Fruit fly (Drosophila melanogaster): ENCODE measurements around the gene sala.

The sala gene

dm6 chr2L:11452601-11453345 is 31.7 kb upstream of the sala start (continued):
- TF ChIP-seq Meics (GFP tag; optimal IDR thresholded peaks at IDR 0.05) (no peak), vvl (GFP tag; IDR thresholded peaks at IDR 0.05) (peak; percentile 41; the same call in 1 of the 2 replicates), CG13894 (tag; optimal IDR thresholded peaks at IDR 0.05) (no peak), MESR4 (GFP tag; optimal IDR thresholded peaks at IDR 0.05) (no peak), NC2β (GFP tag; optimal IDR thresholded peaks at IDR 0.05) (peak; percentile 56), stc (GFP tag; IDR thresholded peaks at IDR 0.05) (no peak), da (GFP tag; optimal IDR thresholded peaks at IDR 0.05) (no peak), ind (GFP tag; optimal IDR thresholded peaks at IDR 0.05) (peak; percentile 3)

DNA sequence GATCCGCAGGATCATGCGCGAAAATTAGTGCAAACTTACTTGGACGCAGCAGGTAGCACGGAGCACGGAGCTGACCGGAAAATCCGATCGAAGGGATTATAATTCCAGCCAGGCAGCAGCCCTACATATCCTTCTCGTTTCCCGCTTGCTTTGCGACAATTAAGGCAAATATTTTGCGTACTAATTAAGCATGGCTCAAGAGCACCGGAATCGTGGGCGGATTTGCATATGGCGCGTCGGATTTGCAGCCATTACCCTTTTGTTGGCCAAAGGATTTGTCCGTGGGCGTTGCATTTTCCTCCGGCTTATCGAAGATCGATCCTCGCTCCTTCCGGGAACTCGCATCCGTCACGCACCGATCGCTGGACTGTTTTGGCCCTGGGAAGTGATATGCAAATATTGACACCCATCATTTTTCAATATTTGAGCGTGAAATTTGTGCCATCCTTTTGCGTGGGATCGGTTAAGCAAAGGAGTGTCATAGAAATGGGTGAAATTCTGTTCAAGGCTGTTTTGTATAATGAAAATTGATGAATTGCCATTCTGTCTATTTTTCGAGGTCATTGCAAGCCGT is 28.9 kb upstream of the sala start:
- TF ChIP-seq Ssrp (tag; optimal IDR thresholded peaks at IDR 0.05) (no peak), tll (GFP tag; optimal IDR thresholded peaks at IDR 0.05) (peak in 1 of 2 experiments; percentile 84), CG15479 (GFP tag; optimal IDR thresholded peaks at IDR 0.05) (peak; percentile 86), dysf (GFP tag; IDR thresholded peaks at IDR 0.05) (0 out of 3 replicates have a peak, but pooled peaks have one; percentile 9), zen (tag; optimal IDR thresholded peaks at IDR 0.05) (peak; percentile 86), fd102C (GFP tag; optimal IDR thresholded peaks at IDR 0.05) (peak; percentile 35)

DNA sequence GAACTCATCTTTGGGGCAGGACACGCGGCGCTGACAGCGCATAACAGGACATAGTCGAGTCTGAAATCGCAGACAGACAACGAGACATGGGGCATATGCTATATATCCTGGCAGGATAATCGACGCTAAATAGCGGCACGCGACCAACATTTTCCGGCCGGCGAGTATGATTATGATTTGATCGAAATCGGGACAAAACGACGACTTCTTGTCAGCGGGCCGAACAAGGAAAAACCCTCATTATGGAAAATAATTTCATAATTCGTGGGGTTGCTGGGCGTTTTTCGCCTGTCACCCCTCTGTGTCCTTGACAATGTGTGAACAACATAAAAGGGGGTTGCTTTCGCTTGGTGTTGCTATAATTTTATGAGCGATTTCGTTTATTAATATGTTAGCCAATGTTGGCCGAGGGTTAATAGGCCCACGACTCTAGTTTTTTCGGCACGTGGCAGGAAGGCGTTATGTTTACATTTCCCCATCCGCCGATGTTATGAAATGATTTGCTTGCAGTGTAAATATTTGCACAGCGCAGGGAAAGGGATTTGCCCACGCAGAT is 27.8 kb upstream of the sala start:
- TF ChIP-seq pros (GFP tag; optimal IDR thresholded peaks at IDR 0.05) (peak; percentile 60), oc (tag; optimal IDR thresholded peaks at IDR 0.05) (peak; percentile 58), CG2875 (GFP tag; optimal IDR thresholded peaks at IDR 0.05) (no peak), D19A (tag; optimal IDR thresholded peaks at IDR 0.05) (no peak), otp (GFP tag; IDR thresholded peaks at IDR 0.05) (no peak), Nf-YB (GFP tag; optimal IDR thresholded peaks at IDR 0.05) (peak; percentile 19), Hey (tag; optimal IDR thresholded peaks at IDR 0.05) (peak; percentile 94), gsb-n (tag; optimal IDR thresholded peaks at IDR 0.05) (peak; percentile 40), vfl (GFP tag; optimal IDR thresholded peaks at IDR 0.05) (no peak), sens (GFP tag) (peak; percentile 62), nerfin-1 (tag; optimal IDR thresholded peaks at IDR 0.05) (peak; percentile 43), mirr (GFP tag; optimal IDR thresholded peaks at IDR 0.05) (peak; percentile 28), ac (GFP tag; optimal IDR thresholded peaks at IDR 0.05) (peak; percentile 10), hkb (optimal IDR thresholded peaks at IDR 0.05) (no peak), hkb (GFP tag; IDR thresholded peaks at IDR 0.05) (0 out of 2 replicates have a peak, but pooled peaks have one; percentile 8), Deaf1 (tag; optimal IDR thresholded peaks at IDR 0.05) (peak; percentile 18), Scr (GFP tag; IDR thresholded peaks at IDR 0.05; ENCODE audit: partially characterized antibody) (no peak), Mes4 (GFP tag; optimal IDR thresholded peaks at IDR 0.05) (no peak), CG11085 (GFP tag; IDR thresholded peaks at IDR 0.05) (no peak), abd-A (tag; optimal IDR thresholded peaks at IDR 0.05) (peak; percentile 60), MBD-R2 (GFP tag; IDR thresholded peaks at IDR 0.05) (0 out of 2 replicates have a peak, but pooled peaks have one; percentile 15)
